Fruit fly (Drosophila melanogaster) whole organism, embryonic: ENCODE results near the gene Mks1.

Source experiments
- Ada2b ChIP-seq: fragments of 200-800 bp; sonication (Bioruptor generic); IDR thresholded peaks from 2 replicates; pipeline ENCODE4 v1.3.6; 2022; ENCODE audit warnings: missing biosample characterization, missing genetic modification characterization
- Atf6 ChIP-seq: fragments of 200-800 bp; sonication (Bioruptor generic); IDR thresholded peaks from 2 replicates; pipeline ENCODE4 v1.3.6; 2022; ENCODE audit warnings: missing biosample characterization, missing genetic modification characterization
- BtbVII ChIP-seq: fragments of 200-800 bp; sonication (Bioruptor generic); optimal IDR thresholded peaks from 3 replicates; lab custom pipeline; 2017; ENCODE audit warnings: missing biosample characterization, mild to moderate bottlenecking, missing genetic modification characterization
- CG10462 ChIP-seq: fragments of 200-800 bp; sonication (Bioruptor generic); optimal IDR thresholded peaks from 2 replicates; lab custom pipeline; 2016; ENCODE audit warnings: missing biosample characterization, missing genetic modification characterization
- CG12659 ChIP-seq: fragments of 200-800 bp; sonication (Bioruptor generic); optimal IDR thresholded peaks from 3 replicates; lab custom pipeline; 2017; ENCODE audit warnings: mild to moderate bottlenecking, missing biosample characterization, missing genetic modification reagents, missing genetic modification characterization
- CG12769 ChIP-seq: fragments of 200-800 bp; sonication (Bioruptor generic); optimal IDR thresholded peaks from 2 replicates; lab custom pipeline; 2019; ENCODE audit warnings: missing biosample characterization, mild to moderate bottlenecking, missing genetic modification characterization, moderate library complexity
- CG2116 ChIP-seq: fragments of 200-800 bp; sonication (Bioruptor generic); optimal IDR thresholded peaks from 3 replicates; lab custom pipeline; 2018; ENCODE audit warnings: missing biosample characterization, mild to moderate bottlenecking, missing genetic modification characterization
- CG2875 ChIP-seq: fragments of 200-800 bp; sonication (Bioruptor generic); optimal IDR thresholded peaks from 2 replicates; lab custom pipeline; 2017; ENCODE audit warnings: missing biosample characterization, mild to moderate bottlenecking, missing genetic modification characterization, missing genetic modification reagents
- CG32772 ChIP-seq: fragments of 200-800 bp; sonication (Bioruptor generic); IDR thresholded peaks from 2 replicates; pipeline ENCODE4 v1.3.6; 2022; ENCODE audit warnings: missing biosample characterization, missing genetic modification characterization
- CG7556 ChIP-seq: fragments of 200-800 bp; sonication (Bioruptor generic); optimal IDR thresholded peaks from 2 replicates; lab custom pipeline; 2017; ENCODE audit warnings: missing biosample characterization, mild to moderate bottlenecking, missing genetic modification characterization
- E2f1 ChIP-seq: fragments of 200-800 bp; sonication (Bioruptor generic); IDR thresholded peaks from 2 replicates; pipeline ENCODE4 v1.3.6; 2022; ENCODE audit warnings: missing biosample characterization, missing genetic modification characterization
- E2f2 ChIP-seq: fragments of 200-800 bp; sonication (Bioruptor generic); IDR thresholded peaks from 2 replicates; pipeline ENCODE4 v1.3.6; 2022; ENCODE audit warnings: missing biosample characterization, missing genetic modification characterization
- Hsf ChIP-seq: fragments of 200-800 bp; sonication (Bioruptor generic); optimal IDR thresholded peaks from 3 replicates; lab custom pipeline; 2016; ENCODE audit warnings: missing biosample characterization, missing genetic modification characterization
- Mrtf ChIP-seq: fragments of 200-800 bp; sonication (Bioruptor generic); IDR thresholded peaks from 3 replicates; pipeline ENCODE4 v1.3.6; 2022; ENCODE audit warnings: missing biosample characterization, missing genetic modification characterization
- Neu2 ChIP-seq: fragments of 200-800 bp; sonication (Bioruptor generic); optimal IDR thresholded peaks from 3 replicates; lab custom pipeline; 2016; ENCODE audit warnings: missing biosample characterization, missing genetic modification characterization, borderline replicate concordance
- TFAM ChIP-seq: fragments of 200-800 bp; sonication (Bioruptor generic); optimal IDR thresholded peaks from 2 replicates; lab custom pipeline; 2017; ENCODE audit warnings: missing biosample characterization, missing genetic modification characterization, inconsistent platforms
- az2 ChIP-seq: fragments of 200-800 bp; sonication (Bioruptor generic); optimal IDR thresholded peaks from 3 replicates; lab custom pipeline; 2016; ENCODE audit warnings: missing biosample characterization, missing genetic modification characterization
- croc ChIP-seq: fragments of 200-800 bp; sonication (Bioruptor generic); conservative IDR thresholded peaks from 3 replicates; pipeline ENCODE4 v1.3.6; 2022; ENCODE audit warnings: missing biosample characterization, missing genetic modification characterization
- cwo ChIP-seq: fragments of 200-800 bp; sonication (Bioruptor generic); optimal IDR thresholded peaks from 3 replicates; lab custom pipeline; 2017; ENCODE audit warnings: missing biosample characterization, missing genetic modification characterization, mild to moderate bottlenecking, moderate library complexity, missing genetic modification reagents
- esg ChIP-seq: fragments of 200-800 bp; sonication (Bioruptor generic); conservative IDR thresholded peaks from 2 replicates; pipeline ENCODE4 v1.3.6; 2022; ENCODE audit warnings: missing biosample characterization, missing genetic modification characterization
- fd96Cb ChIP-seq: fragments of 200-800 bp; sonication (Bioruptor generic); optimal IDR thresholded peaks from 2 replicates; lab custom pipeline; 2018; ENCODE audit warnings: missing biosample characterization, mild to moderate bottlenecking, missing genetic modification characterization, moderate library complexity
- gcm ChIP-seq: fragments of 200-800 bp; sonication (Bioruptor generic); optimal IDR thresholded peaks from 2 replicates; lab custom pipeline; 2019; ENCODE audit warnings: missing biosample characterization, mild to moderate bottlenecking, missing genetic modification characterization, moderate library complexity
- gem ChIP-seq: fragments of 200-800 bp; sonication (Bioruptor generic); optimal IDR thresholded peaks from 2 replicates; lab custom pipeline; 2019; ENCODE audit warnings: missing biosample characterization, mild to moderate bottlenecking, missing genetic modification characterization, moderate library complexity
- gfzf ChIP-seq: fragments of 200-800 bp; sonication (Bioruptor generic); optimal IDR thresholded peaks from 2 replicates; lab custom pipeline; 2016; ENCODE audit warnings: missing biosample characterization, mild to moderate bottlenecking, missing genetic modification characterization, moderate library complexity
- gt ChIP-seq: fragments of 200-800 bp; sonication (Bioruptor generic); IDR thresholded peaks from 2 replicates; pipeline ENCODE4 v1.3.6; 2022; ENCODE audit warnings: missing biosample characterization, missing genetic modification characterization
- jing ChIP-seq: fragments of 200-800 bp; sonication (Bioruptor generic); optimal IDR thresholded peaks from 2 replicates; lab custom pipeline; 2018; ENCODE audit warnings: missing biosample characterization, mild to moderate bottlenecking, missing genetic modification characterization
- knrl ChIP-seq: fragments of 200-800 bp; sonication (Bioruptor generic); IDR thresholded peaks from 3 replicates; pipeline ENCODE4 v1.3.6; 2022; ENCODE audit warnings: missing biosample characterization, missing genetic modification characterization; ENCODE audit not compliant: partially characterized antibody
- lab ChIP-seq: fragments of 200-800 bp; sonication (Bioruptor generic); optimal IDR thresholded peaks from 3 replicates; lab custom pipeline; 2017; ENCODE audit warnings: missing biosample characterization, missing genetic modification characterization, mild to moderate bottlenecking, moderate library complexity, missing genetic modification reagents
- nmo ChIP-seq: fragments of 200-800 bp; sonication (Bioruptor generic); optimal IDR thresholded peaks from 2 replicates; lab custom pipeline; 2018; ENCODE audit warnings: missing biosample characterization, mild to moderate bottlenecking, missing genetic modification characterization, moderate library complexity
- sd ChIP-seq: fragments of 200-800 bp; sonication (Bioruptor generic); optimal IDR thresholded peaks from 3 replicates; lab custom pipeline; 2018; ENCODE audit warnings: missing biosample characterization, mild to moderate bottlenecking, missing genetic modification characterization, moderate library complexity
- usp ChIP-seq: fragments of >200 bp; optimal IDR thresholded peaks from 2 replicates; lab custom pipeline; 2017; ENCODE audit warnings: missing biosample characterization, missing genetic modification characterization

Gene Mks1

DNA sequence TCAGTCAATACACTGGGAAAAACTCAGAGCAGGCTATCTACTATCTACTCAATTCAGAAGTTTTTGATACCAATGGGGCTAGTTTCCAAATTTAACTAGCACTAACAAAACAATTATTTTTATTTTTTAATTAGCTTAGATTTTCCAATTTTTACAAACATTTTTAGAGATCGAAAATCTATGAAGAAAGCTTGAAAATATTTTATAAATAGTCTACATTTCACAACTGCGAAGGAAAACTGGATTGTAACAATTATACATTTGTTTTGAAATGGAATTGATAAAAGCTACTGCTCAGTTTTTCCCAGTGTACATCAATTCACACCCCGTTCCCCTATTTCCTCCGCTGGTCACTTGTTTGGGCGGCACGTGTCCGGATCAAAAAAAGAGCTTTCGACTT lies 48.5 kb downstream of the Mks1 start (continued):
- no peak for TF ChIP-seq CG2875
- no peak for TF ChIP-seq Neu2 (GFP tag; lab: Kevin White, UChicago)
- TF ChIP-seq gem (tag; lab: Kevin White, UChicago), result peak; percentile 56
- no peak for TF ChIP-seq croc (GFP tag; lab: Robert Waterston, UW)
- no peak for TF ChIP-seq Mrtf (GFP tag; lab: Robert Waterston, UW)
- no peak for TF ChIP-seq CG2116 (GFP tag; lab: Kevin White, UChicago)
- TF ChIP-seq E2f1 (GFP tag; lab: Robert Waterston, UW), result no peak
- TF ChIP-seq CG12659 (GFP tag; lab: Kevin White, UChicago), result no peak
- peak; percentile 17 for TF ChIP-seq nmo (GFP tag; lab: Kevin White, UChicago)
- TF ChIP-seq cwo, result peak; percentile 51
- no peak for TF ChIP-seq Atf6 (GFP tag; lab: Robert Waterston, UW)
- no peak for TF ChIP-seq E2f2 (GFP tag; lab: Robert Waterston, UW)
- 0 out of 2 replicates have a peak, but pooled peaks have one; percentile 10 for TF ChIP-seq Ada2b (GFP tag; lab: Robert Waterston, UW)
- TF ChIP-seq lab (GFP tag; lab: Kevin White, UChicago), result no peak
- no peak for TF ChIP-seq jing (GFP tag; lab: Kevin White, UChicago)
- TF ChIP-seq CG32772, result no peak
- no peak for TF ChIP-seq sd
- no peak for TF ChIP-seq usp (GFP tag; lab: Kevin White, UChicago)
- no peak for TF ChIP-seq az2 (GFP tag; lab: Kevin White, UChicago)
- TF ChIP-seq Hsf (GFP tag; lab: Kevin White, UChicago), result no peak
- TF ChIP-seq gt (GFP tag; lab: Robert Waterston, UW), result no peak
- TF ChIP-seq CG7556, result no peak
- no peak for TF ChIP-seq TFAM (GFP tag; lab: Kevin White, UChicago)
- TF ChIP-seq CG12769 (tag; lab: Kevin White, UChicago), result no peak
- no peak for TF ChIP-seq CG10462 (GFP tag; lab: Kevin White, UChicago)
- TF ChIP-seq esg (GFP tag; lab: Robert Waterston, UW), result no peak
- no peak for TF ChIP-seq knrl (GFP tag; lab: Robert Waterston, UW)
- TF ChIP-seq gfzf (GFP tag; lab: Kevin White, UChicago), result no peak
- TF ChIP-seq gcm (GFP tag; lab: Kevin White, UChicago), result no peak
- TF ChIP-seq fd96Cb (tag; lab: Kevin White, UChicago), result peak; percentile 15
- no peak for TF ChIP-seq BtbVII
